Fruit fly (Drosophila melanogaster) whole organism, embryonic: ENCODE measurements around the gene Gpdh3.

ENCODE experiments used
- Awh ChIP-seq: fragments of 200-800 bp; sonication (Bioruptor generic); IDR thresholded peaks from 2 replicates; pipeline ENCODE4, ENCODE4 v1.3.6; 2022; ENCODE audit warnings: missing biosample characterization, missing genetic modification characterization
- Bgb ChIP-seq: fragments of 200-800 bp; sonication (Bioruptor generic); IDR thresholded peaks from 2 replicates; pipeline ENCODE4 v1.3.6; 2022; ENCODE audit warnings: missing biosample characterization, missing genetic modification characterization; ENCODE audit not compliant: partially characterized antibody
- BtbVII ChIP-seq: fragments of 200-800 bp; sonication (Bioruptor generic); optimal IDR thresholded peaks from 3 replicates; lab custom pipeline; 2017; ENCODE audit warnings: missing biosample characterization, mild to moderate bottlenecking, missing genetic modification characterization
- CG11504 ChIP-seq: fragments of 200-800 bp; sonication (Bioruptor generic); optimal IDR thresholded peaks from 3 replicates; lab custom pipeline; 2019; ENCODE audit warnings: missing biosample characterization, mild to moderate bottlenecking, missing genetic modification characterization, moderate library complexity
- CG12155 ChIP-seq: fragments of 200-800 bp; sonication (Bioruptor generic); optimal IDR thresholded peaks from 3 replicates; lab custom pipeline; 2016; ENCODE audit warnings: missing biosample characterization, missing genetic modification characterization
- CG12769 ChIP-seq: fragments of 200-800 bp; sonication (Bioruptor generic); optimal IDR thresholded peaks from 2 replicates; lab custom pipeline; 2019; ENCODE audit warnings: missing biosample characterization, mild to moderate bottlenecking, missing genetic modification characterization, moderate library complexity
- CG15269 ChIP-seq: fragments of 200-800 bp; sonication (Bioruptor generic); optimal IDR thresholded peaks from 2 replicates; lab custom pipeline; 2018; ENCODE audit warnings: missing biosample characterization, mild to moderate bottlenecking, missing genetic modification characterization, moderate library complexity
- CG15696 ChIP-seq: fragments of 200-800 bp; sonication (Bioruptor generic); optimal IDR thresholded peaks from 2 replicates; lab custom pipeline; 2019; ENCODE audit warnings: missing biosample characterization, mild to moderate bottlenecking, missing genetic modification characterization, moderate library complexity
- CG1603 ChIP-seq: fragments of 200-800 bp; sonication (Bioruptor generic); optimal IDR thresholded peaks from 2 replicates; lab custom pipeline; 2019; ENCODE audit warnings: missing biosample characterization, mild to moderate bottlenecking, missing genetic modification characterization, moderate library complexity
- CG16813 ChIP-seq: fragments of 200-800 bp; sonication (Bioruptor generic); IDR thresholded peaks from 3 replicates; pipeline ENCODE4 v1.3.6; 2022; ENCODE audit warnings: missing biosample characterization, missing genetic modification characterization; ENCODE audit not compliant: partially characterized antibody
- CG1832 ChIP-seq: fragments of 200-800 bp; sonication (Bioruptor generic); optimal IDR thresholded peaks from 2 replicates; lab custom pipeline; 2017; ENCODE audit warnings: missing biosample characterization, mild to moderate bottlenecking, missing genetic modification characterization, inconsistent platforms
- CG4360 ChIP-seq: fragments of 200-800 bp; sonication (Bioruptor generic); IDR thresholded peaks from 2 replicates; pipeline ENCODE4 v1.3.6; 2022; ENCODE audit warnings: missing biosample characterization, missing genetic modification characterization
- CG4424 ChIP-seq: fragments of 200-800 bp; sonication (Bioruptor generic); optimal IDR thresholded peaks from 3 replicates; lab custom pipeline; 2016; ENCODE audit warnings: missing biosample characterization, missing genetic modification characterization
- CG8924 ChIP-seq: fragments of 200-800 bp; optimal IDR thresholded peaks from 3 replicates; lab custom pipeline; 2019; ENCODE audit warnings: missing biosample characterization, mild to moderate bottlenecking, missing genetic modification characterization, moderate library complexity
- Dp ChIP-seq: fragments of 200-800 bp; sonication (Bioruptor generic); optimal IDR thresholded peaks from 2 replicates; lab custom pipeline; 2018; ENCODE audit warnings: missing biosample characterization, mild to moderate bottlenecking, missing genetic modification characterization, moderate library complexity
- Hr78 ChIP-seq, 2 experiments: fragments of 200-800 bp in 1 of 2; fragments of >200 bp in 1 of 2; sonication (Bioruptor generic) in 1 of 2; optimal IDR thresholded peaks; 2 replicates each; lab custom pipeline; 2017 to 2019; ENCODE audit warnings: missing biosample characterization in 2 of 2, missing genetic modification characterization in 2 of 2, mild to moderate bottlenecking in 1 of 2, moderate library complexity in 1 of 2
- Lim3 ChIP-seq: fragments of 200-800 bp; sonication (Bioruptor generic); IDR thresholded peaks from 2 replicates; pipeline ENCODE4 v1.3.6; 2022; ENCODE audit warnings: missing biosample characterization, missing genetic modification characterization
- Pdp1 ChIP-seq, 2 experiments: fragments of 200-800 bp; sonication (Bioruptor generic); optimal IDR thresholded peaks; 3 replicates each; lab custom pipeline; 2016; ENCODE audit warnings: missing biosample characterization in 2 of 2, missing genetic modification characterization in 2 of 2, mild to moderate bottlenecking in 1 of 2, moderate library complexity in 1 of 2
- Scr ChIP-seq: fragments of 200-800 bp; sonication (Bioruptor generic); IDR thresholded peaks from 2 replicates; pipeline ENCODE4 v1.3.6; 2022; ENCODE audit warnings: missing biosample characterization, missing genetic modification characterization; ENCODE audit not compliant: partially characterized antibody
- Six4 ChIP-seq: fragments of 200-800 bp; sonication (Bioruptor generic); optimal IDR thresholded peaks from 2 replicates; lab custom pipeline; 2016; ENCODE audit warnings: missing biosample characterization, missing genetic modification characterization
- Sry-δ ChIP-seq: fragments of 200-800 bp; sonication (Bioruptor generic); optimal IDR thresholded peaks from 2 replicates; lab custom pipeline; 2016; ENCODE audit warnings: missing biosample characterization, missing genetic modification characterization
- abd-A ChIP-seq: fragments of 200-800 bp; sonication (Bioruptor generic); optimal IDR thresholded peaks from 3 replicates; lab custom pipeline; 2019; ENCODE audit warnings: missing biosample characterization, mild to moderate bottlenecking, missing genetic modification characterization, moderate library complexity
- btn ChIP-seq: fragments of 200-800 bp; sonication (Bioruptor generic); optimal IDR thresholded peaks from 2 replicates; lab custom pipeline; 2016; ENCODE audit warnings: missing biosample characterization, missing genetic modification characterization
- chinmo ChIP-seq: fragments of 200-800 bp; sonication (Bioruptor generic); IDR thresholded peaks from 4 replicates; pipeline ENCODE4 v1.3.6; 2022; ENCODE audit warnings: missing biosample characterization, missing genetic modification characterization; ENCODE audit not compliant: partially characterized antibody
- gfzf ChIP-seq: fragments of 200-800 bp; sonication (Bioruptor generic); optimal IDR thresholded peaks from 2 replicates; lab custom pipeline; 2016; ENCODE audit warnings: missing biosample characterization, mild to moderate bottlenecking, missing genetic modification characterization, moderate library complexity
- grn ChIP-seq: fragments of 200-800 bp; sonication (Bioruptor generic); optimal IDR thresholded peaks from 3 replicates; lab custom pipeline; 2017; ENCODE audit warnings: missing biosample characterization, missing genetic modification characterization
- hbn ChIP-seq: fragments of 200-800 bp; sonication (Bioruptor generic); IDR thresholded peaks from 2 replicates; pipeline ENCODE4 v1.3.6; 2022; ENCODE audit warnings: missing biosample characterization, missing genetic modification characterization; ENCODE audit not compliant: partially characterized antibody
- lmd ChIP-seq: fragments of 200-800 bp; sonication (Bioruptor generic); IDR thresholded peaks from 2 replicates; pipeline ENCODE4 v1.3.6; 2022; ENCODE audit warnings: missing biosample characterization, missing genetic modification characterization
- oc ChIP-seq: fragments of 200-800 bp; sonication (Bioruptor generic); optimal IDR thresholded peaks from 2 replicates; lab custom pipeline; 2018; ENCODE audit warnings: missing biosample characterization, mild to moderate bottlenecking, missing genetic modification characterization, moderate library complexity
- pros ChIP-seq: fragments of 200-800 bp; sonication (Bioruptor generic); optimal IDR thresholded peaks from 3 replicates; lab custom pipeline; 2019; ENCODE audit warnings: missing biosample characterization, mild to moderate bottlenecking, missing genetic modification characterization, moderate library complexity
- sd ChIP-seq: fragments of 200-800 bp; sonication (Bioruptor generic); optimal IDR thresholded peaks from 3 replicates; lab custom pipeline; 2018; ENCODE audit warnings: missing biosample characterization, mild to moderate bottlenecking, missing genetic modification characterization, moderate library complexity
- sr ChIP-seq: fragments of 200-800 bp; sonication (Bioruptor generic); IDR thresholded peaks from 3 replicates; pipeline ENCODE4 v1.3.6; 2022; ENCODE audit warnings: missing biosample characterization, missing genetic modification characterization
- tin ChIP-seq: fragments of 200-800 bp; sonication (Bioruptor generic); optimal IDR thresholded peaks from 3 replicates; lab custom pipeline; 2016; ENCODE audit warnings: missing biosample characterization, missing genetic modification characterization
- vnd ChIP-seq: fragments of 200-800 bp; sonication (Bioruptor generic); IDR thresholded peaks from 3 replicates; pipeline ENCODE4 v1.3.6; 2022; ENCODE audit warnings: missing biosample characterization, missing genetic modification characterization; ENCODE audit not compliant: partially characterized antibody
- vvl ChIP-seq: fragments of 200-800 bp; sonication (Bioruptor generic); IDR thresholded peaks from 2 replicates; pipeline ENCODE4 v1.3.6; 2022; ENCODE audit warnings: missing biosample characterization, missing genetic modification characterization
- wdn ChIP-seq: fragments of 200-800 bp; sonication (Bioruptor generic); IDR thresholded peaks from 2 replicates; pipeline ENCODE4 v1.3.6; 2022; ENCODE audit warnings: missing biosample characterization, missing genetic modification characterization

The Gpdh3 gene

DNA sequence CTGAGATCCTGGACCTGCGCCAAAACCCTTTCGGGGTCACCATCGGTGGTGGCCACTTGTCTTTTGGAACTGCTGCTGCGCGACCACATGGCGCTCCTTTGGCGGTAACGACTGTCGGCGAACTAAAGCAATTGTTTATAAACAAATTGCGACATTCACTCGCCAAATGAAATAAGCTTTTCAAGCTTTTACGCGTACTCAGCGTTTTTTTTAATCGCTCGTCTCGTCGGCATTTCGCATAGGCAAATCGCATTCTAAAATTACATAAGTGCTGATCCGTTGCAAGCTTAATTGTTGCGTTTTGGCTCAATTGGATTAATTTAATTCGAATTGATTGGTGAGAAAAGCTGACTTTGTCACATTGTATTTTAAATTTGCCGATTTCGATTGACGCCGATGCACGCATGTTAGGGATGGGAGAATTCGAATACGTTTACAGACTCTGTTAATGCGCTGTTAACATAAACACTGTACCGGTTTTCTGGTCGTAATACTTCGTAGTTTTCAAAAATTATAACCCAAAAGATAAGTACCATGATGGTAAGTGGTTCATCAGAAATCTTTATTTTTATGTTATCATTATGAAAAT, 42.9 kb downstream of the Gpdh3 start, which contains the start of gene pinta (continued):
- TF ChIP-seq CG4424 (GFP tag; lab: Kevin White, UChicago) (no peak), Six4 (GFP tag; lab: Kevin White, UChicago) (no peak), Pdp1 (GFP tag; optimal IDR thresholded peaks at IDR 0.05; lab: Kevin White, UChicago) (peak in 1 of 2 experiments; percentile 91), hbn (0 out of 2 replicates have a peak, but pooled peaks have one; percentile 13), chinmo (GFP tag; lab: Robert Waterston, UW) (no peak), CG16813 (GFP tag; lab: Robert Waterston, UW) (0 out of 3 replicates have a peak, but pooled peaks have one; percentile 22), CG4360 (GFP tag; lab: Robert Waterston, UW) (peak; percentile 27; the same call in 1 of the 2 replicates), gfzf (GFP tag; lab: Kevin White, UChicago) (no peak), Sry-δ (GFP tag; lab: Kevin White, UChicago) (peak; percentile 59), Dp (GFP tag; lab: Kevin White, UChicago) (peak; percentile 21), CG12155 (GFP tag; lab: Kevin White, UChicago) (peak; percentile 91), CG15696 (tag; lab: Kevin White, UChicago) (no peak), Scr (GFP tag; lab: Robert Waterston, UW) (peak; percentile 31; the same call in 1 of the 2 replicates), CG8924 (peak; percentile 39), CG1603 (tag; lab: Kevin White, UChicago) (no peak), wdn (no peak), CG11504 (peak; percentile 93)
- TF ChIP-seq, all 482 proteins: peak for 17

DNA sequence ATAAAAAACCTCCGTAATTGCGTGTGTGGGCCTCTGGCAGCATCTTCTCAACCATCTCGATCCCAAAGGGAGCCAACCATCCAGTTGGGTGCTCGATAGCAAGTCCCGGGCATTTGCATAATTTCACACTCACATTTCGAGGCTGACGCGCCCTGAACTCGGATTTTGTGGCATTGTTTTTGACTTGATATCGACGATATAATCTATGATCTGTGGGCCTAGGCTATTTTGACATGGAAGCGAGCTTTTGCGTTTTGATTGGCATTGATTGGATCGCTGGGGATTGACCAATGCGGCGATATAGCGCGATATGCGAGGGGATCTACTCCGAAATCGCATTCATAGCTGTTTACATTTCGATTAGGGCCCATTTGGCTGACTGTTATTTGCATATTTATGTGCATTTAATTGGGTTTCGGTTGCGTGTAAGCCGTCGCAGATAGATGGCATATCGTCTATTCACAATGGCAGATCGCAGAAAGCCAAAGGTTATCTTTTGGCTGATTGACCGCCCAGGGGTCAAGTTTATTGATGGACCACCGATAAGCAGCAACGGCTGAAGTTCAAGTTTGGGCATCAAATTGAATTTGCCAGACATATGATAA, 50.5 kb downstream of the Gpdh3 start:
- TF ChIP-seq CG12769 (tag; lab: Kevin White, UChicago), result peak; percentile 88
- peak; percentile 62; the same call in 1 of the 2 replicates for TF ChIP-seq vvl
- peak; percentile 77 for TF ChIP-seq CG15269 (tag; lab: Kevin White, UChicago)
- peak; percentile 96 for TF ChIP-seq abd-A
- TF ChIP-seq grn (GFP tag; lab: Kevin White, UChicago), result peak; percentile 79
- TF ChIP-seq Bgb, result no peak
- TF ChIP-seq lmd (GFP tag; lab: Robert Waterston, UW), result no peak
- TF ChIP-seq sr (GFP tag; lab: Robert Waterston, UW), result 0 out of 3 replicates have a peak, but pooled peaks have one; percentile 2
- TF ChIP-seq Pdp1 (GFP tag; optimal IDR thresholded peaks at IDR 0.05; lab: Kevin White, UChicago), result peak in 1 of 2 experiments; percentile 9
- peak; percentile 70 for TF ChIP-seq Awh
- no peak for TF ChIP-seq Lim3 (GFP tag; lab: Robert Waterston, UW)
- no peak for TF ChIP-seq CG1832 (GFP tag; lab: Kevin White, UChicago)
- no peak for TF ChIP-seq btn
- peak; percentile 79 for TF ChIP-seq oc (tag; lab: Kevin White, UChicago)
- peak in 1 of 2 experiments; percentile 82 for TF ChIP-seq Hr78 (GFP tag; optimal IDR thresholded peaks at IDR 0.05; lab: Kevin White, UChicago)
- peak; percentile 31 for TF ChIP-seq sd (tag; lab: Kevin White, UChicago)
- no peak for TF ChIP-seq BtbVII

DNA sequence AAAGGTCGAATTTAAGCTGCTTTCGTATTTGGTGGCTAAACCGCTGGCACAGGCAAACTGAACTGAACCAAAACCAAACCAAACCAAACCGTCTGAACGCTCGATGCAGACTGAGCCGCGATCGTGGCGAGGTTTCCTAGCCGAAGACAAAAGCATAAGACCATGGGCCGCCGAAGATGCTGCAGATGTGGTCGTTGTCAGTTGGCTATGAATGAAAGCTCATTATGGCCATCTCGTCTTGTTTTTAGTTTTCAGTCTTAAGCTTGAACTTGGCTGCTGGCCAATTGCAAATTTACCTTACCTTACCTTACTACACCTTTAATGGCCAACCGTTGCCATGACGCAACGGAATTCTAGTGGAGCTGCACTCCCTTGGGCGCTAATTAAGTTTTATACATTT, 54.2 kb downstream of the Gpdh3 start, which contains the start of gene CG13847:
Gene CG13847, minus strand, starts transcription at position 101 of the 400 bp plus-strand sequence.
- TF ChIP-seq tin, result no peak
- TF ChIP-seq vnd, result 0 out of 3 replicates have a peak, but pooled peaks have one; percentile 7
- peak; percentile 28 for TF ChIP-seq pros
